Worm (Caenorhabditis elegans): Measurements from ENCODE around the gene kcc-2.

The kcc-2 gene

DNA sequence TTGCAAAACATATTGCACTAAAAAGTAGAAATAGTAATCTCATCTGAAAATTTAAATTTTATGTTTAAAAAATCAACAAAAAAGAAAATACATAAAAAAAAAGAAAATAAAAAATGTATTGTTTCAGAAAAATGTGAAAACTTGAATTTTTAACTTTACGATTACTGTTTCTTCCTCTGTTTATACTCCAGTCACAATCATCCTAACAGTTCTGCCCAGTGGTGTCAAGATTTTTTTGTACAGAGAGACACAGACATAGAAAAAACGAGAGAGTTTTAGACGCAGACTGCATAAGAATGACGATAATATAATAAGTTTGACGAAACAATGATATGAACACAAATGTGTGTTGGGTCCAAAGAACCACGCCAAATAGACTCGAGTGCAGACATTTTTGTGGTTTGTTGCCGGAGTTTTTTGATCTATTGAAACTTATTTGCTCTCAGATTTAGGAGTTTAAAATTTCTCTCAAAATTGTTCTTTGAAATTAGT is 42.8 kb downstream of the kcc-2 start, which contains the start of gene ugt-20 (continued):
- TF ChIP-seq unc-98 (GFP tag; IDR thresholded peaks at IDR 0.05) (no peak), unc-86 (tag; optimal IDR thresholded peaks at IDR 0.05) (no peak), swsn-7 (tag; optimal IDR thresholded peaks at IDR 0.05) (no peak), ceh-88 (GFP tag; IDR thresholded peaks at IDR 0.05) (no peak), lin-35 (GFP tag; optimal IDR thresholded peaks at IDR 0.05) (peak in 1 of 2 experiments; percentile 66), tlp-1 (tag; optimal IDR thresholded peaks at IDR 0.05) (no peak), jun-1 (tag; optimal IDR thresholded peaks at IDR 0.05) (peak; percentile 12), nhr-47 (tag; optimal IDR thresholded peaks at IDR 0.05) (peak; percentile 22), skn-1 (tag; optimal IDR thresholded peaks at IDR 0.05) (peak; percentile 42), ztf-4 (tag; optimal IDR thresholded peaks at IDR 0.05) (no peak), lin-15B (tag; optimal IDR thresholded peaks at IDR 0.05) (no peak), nhr-90 (tag; optimal IDR thresholded peaks at IDR 0.05; ENCODE audit: poor library complexity) (peak; percentile 70), pqm-1 (tag; optimal IDR thresholded peaks at IDR 0.05) (peak; percentile 19), egl-27 (tag; optimal IDR thresholded peaks at IDR 0.05) (no peak), lir-3 (tag; optimal IDR thresholded peaks at IDR 0.05; ENCODE audit: poor library complexity) (no peak), zag-1 (tag; optimal IDR thresholded peaks at IDR 0.05) (no peak), hlh-4 (tag; optimal IDR thresholded peaks at IDR 0.05) (no peak), snu-23 (GFP tag; optimal IDR thresholded peaks at IDR 0.05) (peak; percentile 37), egl-13 (tag; optimal IDR thresholded peaks at IDR 0.05) (no peak), C16A3.4 (tag; optimal IDR thresholded peaks at IDR 0.05) (no peak), nhr-28 (tag; optimal IDR thresholded peaks at IDR 0.05) (peak; percentile 5), ceh-63 (GFP tag; optimal IDR thresholded peaks at IDR 0.05) (no peak), fkh-10 (GFP tag; optimal IDR thresholded peaks at IDR 0.05) (no peak), hpl-2 (GFP tag; optimal IDR thresholded peaks at IDR 0.05) (no peak), blmp-1 (tag; optimal IDR thresholded peaks at IDR 0.05) (peak; percentile 11), mab-9 (GFP tag; IDR thresholded peaks at IDR 0.05) (no peak), nhr-85 (tag) (peak; percentile 85), elt-3 (tag; optimal IDR thresholded peaks at IDR 0.05) (peak in 3 of 6 experiments; percentile 11 to 28 (median 27)), efl-3 (GFP tag; optimal IDR thresholded peaks at IDR 0.05) (no peak), efl-1 (optimal IDR thresholded peaks at IDR 0.05) (peak; percentile 8 to 24), efl-1 (GFP tag; optimal IDR thresholded peaks at IDR 0.05 in 1 of 2) (peak in 1 of 2 experiments; percentile 94), fos-1 (tag; optimal IDR thresholded peaks at IDR 0.05) (peak; percentile 24), nhr-71 (tag; optimal IDR thresholded peaks at IDR 0.05) (peak; percentile 72), ets-5 (GFP tag; IDR thresholded peaks at IDR 0.05) (no peak), lin-13 (GFP tag; optimal IDR thresholded peaks at IDR 0.05) (no peak), pag-3 (tag; optimal IDR thresholded peaks at IDR 0.05; ENCODE audit: borderline replicate concordance, insufficient read depth) (no peak), ceh-8 (GFP tag; optimal IDR thresholded peaks at IDR 0.05) (no peak), nhr-11 (tag; optimal IDR thresholded peaks at IDR 0.05) (no peak), nhr-20 (tag; optimal IDR thresholded peaks at IDR 0.05) (peak; percentile 95), ceh-82 (tag; optimal IDR thresholded peaks at IDR 0.05) (no peak), tbx-2 (tag; optimal IDR thresholded peaks at IDR 0.05) (peak; percentile 57), lsy-2 (tag; optimal IDR thresholded peaks at IDR 0.05) (no peak), elt-2 (tag; optimal IDR thresholded peaks at IDR 0.05) (peak; percentile 87), lin-14 (GFP tag; optimal IDR thresholded peaks at IDR 0.05) (peak; percentile 76), vab-15 (tag; optimal IDR thresholded peaks at IDR 0.05) (no peak), mep-1 (tag; optimal IDR thresholded peaks at IDR 0.05) (no peak)

All from whole organism, L1 larva.